Fruit fly (Drosophila melanogaster) whole organism: ENCODE results near the gene nolo.

ENCODE experiments used
- CG8478 ChIP-seq: fragments of >200 bp; optimal IDR thresholded peaks from 2 replicates; lab custom pipeline; 2018; ENCODE audit warnings: inconsistent platforms
- Dll ChIP-seq: fragments of >200 bp; optimal IDR thresholded peaks from 2 replicates; lab custom pipeline; 2017
- EcR ChIP-seq, 2 experiments: fragments of >200 bp; optimal IDR thresholded peaks; 2 replicates each; lab custom pipeline; 2017; ENCODE audit warnings: missing biosample characterization in 2 of 2, missing genetic modification characterization in 2 of 2, missing genetic modification reagents in 2 of 2
- pan ChIP-seq: fragments of >200 bp; optimal IDR thresholded peaks from 2 replicates; lab custom pipeline; 2017
- psq ChIP-seq: fragments of >200 bp; optimal IDR thresholded peaks from 2 replicates; lab custom pipeline; 2017
- usp ChIP-seq: fragments of >200 bp; optimal IDR thresholded peaks from 2 replicates; lab custom pipeline; 2017; ENCODE audit warnings: missing biosample characterization, missing genetic modification characterization, mixed read lengths

The nolo gene

DNA sequence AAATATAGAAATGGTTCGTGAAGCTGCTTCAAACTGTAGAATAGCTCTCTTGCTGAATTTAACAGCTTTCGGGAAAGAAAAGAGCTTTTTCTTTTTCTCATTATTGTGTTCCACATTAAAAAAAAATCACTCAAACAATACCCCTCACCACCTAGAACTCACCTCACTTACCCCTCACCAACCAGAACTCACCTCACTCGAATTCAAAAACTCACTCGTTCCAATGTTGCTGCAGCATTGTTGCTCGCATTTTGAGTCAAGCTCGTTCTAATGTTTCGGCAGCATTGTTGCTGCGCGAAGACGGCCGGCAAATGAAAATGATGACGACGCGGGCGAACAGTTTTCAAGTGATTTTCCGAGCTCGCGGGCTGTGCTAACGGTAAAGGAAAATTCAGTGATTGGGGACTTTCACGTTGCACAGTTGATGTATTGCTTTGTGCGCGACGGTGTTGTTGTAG, at the start of gene nolo:
Gene nolo, plus strand, starts transcription at position 339 of the 458 bp plus-strand sequence.
- TF ChIP-seq pan, result no peak
- no peak for TF ChIP-seq EcR (GFP tag; optimal IDR thresholded peaks at IDR 0.05; lab: Kevin White, UChicago)
- no peak for TF ChIP-seq usp (GFP tag; lab: Kevin White, UChicago)
- no peak for TF ChIP-seq Dll (lab: Kevin White, UChicago)
- no peak for TF ChIP-seq psq (lab: Kevin White, UChicago)
- no peak for TF ChIP-seq CG8478 (lab: Kevin White, UChicago)

- TF ChIP-seq psq (lab: Kevin White, UChicago), result no peak
- no peak for TF ChIP-seq usp (GFP tag; lab: Kevin White, UChicago)
- TF ChIP-seq Dll (lab: Kevin White, UChicago), result no peak
- no peak for TF ChIP-seq pan
- TF ChIP-seq EcR (GFP tag; optimal IDR thresholded peaks at IDR 0.05; lab: Kevin White, UChicago), result no peak
- no peak for TF ChIP-seq CG8478 (lab: Kevin White, UChicago)
Measured at dm6 chr2L:21648769-21649168, 35.1 kb upstream of the nolo start.

DNA sequence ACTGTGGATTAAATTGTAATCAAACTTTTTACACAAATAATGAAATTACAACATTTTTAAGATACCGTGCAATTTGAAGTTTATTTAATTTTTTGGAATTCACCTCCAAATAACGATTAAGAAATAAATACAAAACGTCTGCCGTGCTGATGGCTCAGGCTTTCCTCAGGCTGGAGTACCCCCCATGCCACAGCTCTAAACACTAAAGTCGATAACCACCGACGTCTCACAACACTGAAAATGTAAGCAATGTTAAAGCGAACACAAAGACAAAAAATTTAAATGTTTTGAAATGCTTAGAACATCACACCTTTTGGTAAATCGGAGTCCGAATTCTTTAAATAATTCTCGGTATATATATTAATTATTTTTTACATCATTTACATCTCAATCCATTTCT, 26.5 kb upstream of the nolo start:
- TF ChIP-seq pan (no peak), psq (lab: Kevin White, UChicago) (no peak)

dm6 chr2L:21658529-21659009, 25.3 kb upstream of the nolo start, which contains the start of gene Cul2:
Gene Cul2, plus strand, starts transcription at chr2L:21658735.
- no peak for TF ChIP-seq CG8478 (lab: Kevin White, UChicago)
- TF ChIP-seq psq (lab: Kevin White, UChicago), result no peak
- TF ChIP-seq pan, result no peak
- no peak for TF ChIP-seq Dll (lab: Kevin White, UChicago)
- TF ChIP-seq usp (GFP tag; lab: Kevin White, UChicago), result no peak
- no peak for TF ChIP-seq EcR (GFP tag; optimal IDR thresholded peaks at IDR 0.05; lab: Kevin White, UChicago)

DNA sequence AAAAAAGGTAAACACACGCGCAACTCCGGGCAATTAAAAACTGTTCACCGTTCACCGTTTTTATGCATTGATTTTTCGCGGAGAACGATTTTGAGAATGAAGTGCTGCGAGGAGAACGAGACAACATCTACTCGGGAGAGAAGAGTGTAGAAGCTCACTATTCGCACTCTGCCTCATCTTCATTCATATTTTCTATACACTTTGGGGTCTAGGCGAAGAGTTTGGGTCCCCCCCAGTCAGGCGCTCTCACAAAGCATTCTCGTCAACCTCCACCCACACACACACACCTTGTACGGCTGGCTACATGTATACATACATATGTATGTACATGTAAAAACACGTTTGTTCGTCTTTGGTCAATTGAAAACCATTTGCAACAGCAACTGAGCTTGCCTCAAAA, 7.3 kb upstream of the nolo start:
- TF ChIP-seq Dll (lab: Kevin White, UChicago) (no peak), psq (lab: Kevin White, UChicago) (no peak), pan (no peak)

- TF ChIP-seq pan (no peak), EcR (GFP tag; optimal IDR thresholded peaks at IDR 0.05; lab: Kevin White, UChicago) (no peak), CG8478 (lab: Kevin White, UChicago) (no peak), usp (GFP tag; lab: Kevin White, UChicago) (no peak), psq (lab: Kevin White, UChicago) (no peak), Dll (lab: Kevin White, UChicago) (no peak)
Measured at dm6 chr2L:21677480-21677930, 6.4 kb upstream of the nolo start, which contains the start of gene CG2225. Gene CG2225, minus strand, starts transcription at chr2L:21677530.

DNA sequence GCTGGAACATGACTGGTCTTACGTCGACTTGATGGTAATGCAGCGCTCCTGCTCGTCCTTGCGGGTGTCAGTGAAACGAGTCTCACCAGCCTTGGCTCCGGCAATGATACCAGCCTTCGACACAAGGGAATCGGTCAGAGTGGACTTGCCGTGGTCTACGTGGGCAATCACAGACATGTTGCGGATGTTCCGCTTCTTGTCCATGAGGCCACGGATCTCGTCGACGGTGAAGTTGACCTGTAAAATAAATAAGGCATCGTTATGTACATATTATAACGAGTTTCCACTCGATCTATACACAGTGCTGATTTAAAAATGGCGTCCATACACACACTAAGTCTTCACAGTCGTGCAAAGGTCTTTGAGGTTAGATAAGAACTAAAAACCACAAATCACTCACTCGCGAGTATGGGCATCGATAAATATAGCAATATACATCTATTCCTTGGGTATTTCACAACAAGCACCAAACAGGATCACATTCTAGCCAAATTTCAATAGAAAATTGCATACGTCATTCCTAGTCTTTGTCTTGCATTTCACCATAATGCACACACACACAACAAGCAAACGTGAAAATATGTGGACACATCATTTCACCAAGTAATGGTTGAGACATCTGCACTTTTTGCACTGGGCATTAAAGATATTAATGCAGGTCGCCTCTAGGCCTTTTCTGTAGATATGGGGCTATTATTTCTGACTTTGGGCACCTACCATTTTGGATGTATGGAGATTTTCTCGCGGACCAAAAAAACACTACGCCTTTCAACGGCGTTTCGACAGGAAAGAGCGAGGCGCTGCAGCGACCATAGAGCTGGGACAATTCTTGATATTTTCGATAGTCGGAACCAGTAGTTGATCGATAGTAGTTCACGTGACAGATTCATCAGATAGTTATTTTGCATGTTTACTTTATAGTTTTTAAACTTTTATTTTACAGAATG, 2.3 kb upstream of the nolo start, which contains the start of gene eEF2:
Gene eEF2, minus strand, starts transcription at position 843 of the 947 bp plus-strand sequence.
- TF ChIP-seq usp (GFP tag; lab: Kevin White, UChicago) (no peak), Dll (lab: Kevin White, UChicago) (no peak), psq (lab: Kevin White, UChicago) (no peak), CG8478 (lab: Kevin White, UChicago) (no peak), pan (no peak), EcR (GFP tag; optimal IDR thresholded peaks at IDR 0.05; lab: Kevin White, UChicago) (no peak)

- TF ChIP-seq usp (GFP tag; lab: Kevin White, UChicago) (no peak), psq (lab: Kevin White, UChicago) (no peak), CG8478 (lab: Kevin White, UChicago) (no peak)
Measured at dm6 chr2L:21683053-21683767, 696 bp upstream of the nolo start.

DNA sequence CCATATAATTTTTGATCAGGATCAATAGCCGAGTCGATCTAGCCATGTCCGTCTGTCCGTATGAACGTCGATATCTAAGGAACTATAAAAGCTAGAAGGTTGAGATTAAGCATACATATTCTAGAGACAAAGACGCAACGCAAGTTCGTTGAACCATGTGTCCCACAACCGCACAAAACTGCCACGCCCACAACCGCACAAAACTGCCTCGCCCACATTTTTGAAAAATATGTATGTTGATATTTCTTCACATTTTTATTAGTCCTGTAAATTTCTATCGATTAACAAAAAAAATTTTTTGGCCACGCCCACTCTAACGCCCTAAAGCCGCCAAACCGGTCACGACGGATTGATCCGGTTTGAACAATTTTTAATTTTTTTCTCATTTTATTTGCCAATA, 5.5 kb downstream of the nolo start:
- no peak for TF ChIP-seq usp (GFP tag; lab: Kevin White, UChicago)
- no peak for TF ChIP-seq pan
- TF ChIP-seq psq (lab: Kevin White, UChicago), result no peak

DNA sequence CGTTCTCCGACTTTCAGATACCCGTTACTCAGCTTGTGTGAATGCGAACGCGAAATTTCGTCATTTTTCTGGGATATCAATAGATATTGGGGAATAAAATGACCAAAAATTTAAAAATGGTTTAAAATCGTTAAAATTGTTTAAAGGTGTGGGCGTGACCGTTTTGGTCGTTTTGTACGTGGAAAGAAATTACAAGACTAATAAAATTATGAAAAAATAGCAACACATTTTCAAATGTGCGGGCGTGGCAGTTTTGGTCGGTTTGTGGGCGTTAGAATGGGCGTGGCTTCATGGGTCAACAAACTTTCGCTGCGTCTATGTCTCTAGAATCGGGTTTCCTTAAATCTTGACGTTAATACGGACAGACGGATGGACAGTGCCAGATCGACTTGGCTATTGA, 42.2 kb downstream of the nolo start:
- TF ChIP-seq usp (GFP tag; lab: Kevin White, UChicago) (no peak), Dll (lab: Kevin White, UChicago) (no peak), CG8478 (lab: Kevin White, UChicago) (no peak), EcR (GFP tag; optimal IDR thresholded peaks at IDR 0.05; lab: Kevin White, UChicago) (no peak), psq (lab: Kevin White, UChicago) (no peak), pan (no peak)

dm6 chr2L:21748949-21749348, 65.0 kb downstream of the nolo start:
- no peak for TF ChIP-seq usp (GFP tag; lab: Kevin White, UChicago)
- TF ChIP-seq psq (lab: Kevin White, UChicago), result no peak
- no peak for TF ChIP-seq Dll (lab: Kevin White, UChicago)
- no peak for TF ChIP-seq EcR (GFP tag; optimal IDR thresholded peaks at IDR 0.05; lab: Kevin White, UChicago)
- TF ChIP-seq CG8478 (lab: Kevin White, UChicago), result no peak
- no peak for TF ChIP-seq pan
